Worm (Caenorhabditis elegans) whole organism, late embryonic: ENCODE data around the gene T05C1.3.

Source experiments
- C08G9.2 ChIP-seq: sonication (generic microtip); optimal IDR thresholded peaks from 2 replicates; lab custom pipeline; 2016; ENCODE audit warnings: mild to moderate bottlenecking, missing genetic modification characterization, moderate library complexity, missing compliant biosample characterization
- F13H6.1 ChIP-seq: sonication (generic microtip); optimal IDR thresholded peaks from 2 replicates; lab custom pipeline; 2016; ENCODE audit warnings: missing genetic modification characterization, missing compliant biosample characterization
- Y22D7AL.16 ChIP-seq: sonication (generic microtip); optimal IDR thresholded peaks from 2 replicates; lab custom pipeline; 2016; ENCODE audit warnings: missing genetic modification characterization, missing compliant biosample characterization
- ceh-14 ChIP-seq: sonication (generic microtip); optimal IDR thresholded peaks from 2 replicates; lab custom pipeline; 2016; ENCODE audit warnings: missing genotype, missing genetic modification characterization, missing compliant biosample characterization
- ceh-19 ChIP-seq: fragments of 200-800 bp; sonication (Bioruptor generic); optimal IDR thresholded peaks from 2 replicates; lab custom pipeline; 2018; ENCODE audit warnings: mild to moderate bottlenecking, missing genetic modification characterization, missing compliant biosample characterization
- ceh-30 ChIP-seq: fragments of 150-350 bp; optimal IDR thresholded peaks from 2 replicates; lab custom pipeline; 2014; ENCODE audit warnings: missing biosample characterization, missing genetic modification characterization
- ceh-34 ChIP-seq: sonication (generic microtip); optimal IDR thresholded peaks from 2 replicates; lab custom pipeline; 2016; ENCODE audit warnings: mild to moderate bottlenecking, missing genetic modification characterization, missing compliant biosample characterization
- dmd-4 ChIP-seq: sonication (generic microtip); optimal IDR thresholded peaks from 2 replicates; lab custom pipeline; 2016; ENCODE audit warnings: borderline replicate concordance, missing genetic modification characterization, missing compliant biosample characterization
- elt-2 ChIP-seq: sonication (generic microtip); optimal IDR thresholded peaks from 2 replicates; lab custom pipeline; 2016; ENCODE audit warnings: missing genetic modification reagents, missing genetic modification characterization, missing compliant biosample characterization
- fkh-10 ChIP-seq: fragments of 150-350 bp; optimal IDR thresholded peaks from 2 replicates; lab custom pipeline; 2014; ENCODE audit warnings: missing biosample characterization, missing genetic modification reagents, missing genetic modification characterization
- hlh-13 ChIP-seq: fragments of 200-800 bp; sonication (Bioruptor generic); optimal IDR thresholded peaks from 2 replicates; lab custom pipeline; 2018; ENCODE audit warnings: mild to moderate bottlenecking, missing genetic modification characterization, missing compliant biosample characterization
- hlh-6 ChIP-seq: sonication (generic microtip); optimal IDR thresholded peaks from 2 replicates; lab custom pipeline; 2016; ENCODE audit warnings: missing genotype, missing genetic modification characterization, missing compliant biosample characterization
- madf-2 ChIP-seq: sonication (generic microtip); optimal IDR thresholded peaks from 2 replicates; lab custom pipeline; 2017; ENCODE audit warnings: missing genetic modification characterization, missing compliant biosample characterization
- nfya-1 ChIP-seq: sonication (generic microtip); optimal IDR thresholded peaks from 2 replicates; lab custom pipeline; 2017; ENCODE audit warnings: missing genetic modification characterization, mild to moderate bottlenecking, missing compliant biosample characterization, antibody characterized with exemption, moderate library complexity
- sdc-2 ChIP-seq: sonication (generic microtip); optimal IDR thresholded peaks from 2 replicates; lab custom pipeline; 2016; ENCODE audit warnings: missing genotype, missing genetic modification characterization, missing compliant biosample characterization
- ttx-3 ChIP-seq: sonication (generic microtip); optimal IDR thresholded peaks from 2 replicates; lab custom pipeline; 2016; ENCODE audit warnings: missing genetic modification reagents, missing genetic modification characterization, missing compliant biosample characterization

Gene T05C1.3

ce11 chrII:4444811-4445210 is 44.4 kb downstream of the T05C1.3 start:
- TF ChIP-seq Y22D7AL.16 (tag; lab: Kevin White, UChicago), result no peak
- no peak for TF ChIP-seq fkh-10
- TF ChIP-seq hlh-6 (tag; lab: Kevin White, UChicago), result no peak
- TF ChIP-seq sdc-2, result no peak
- no peak for TF ChIP-seq C08G9.2 (tag; lab: Kevin White, UChicago)
- no peak for TF ChIP-seq ceh-19 (GFP tag; lab: Kevin White, UChicago)
- TF ChIP-seq ceh-14 (tag; lab: Kevin White, UChicago), result no peak
- no peak for TF ChIP-seq hlh-13
- no peak for TF ChIP-seq ceh-30 (tag; lab: Kevin White, UChicago)

- peak; percentile 81 for TF ChIP-seq nfya-1 (tag; lab: Kevin White, UChicago)
- TF ChIP-seq ttx-3, result no peak
Measured at ce11 chrII:4441278-4441677, 47.9 kb downstream of the T05C1.3 start.

- TF ChIP-seq ceh-30 (tag; lab: Kevin White, UChicago) (no peak), ceh-34 (tag; lab: Kevin White, UChicago) (no peak), F13H6.1 (tag; lab: Kevin White, UChicago) (no peak), dmd-4 (tag; lab: Kevin White, UChicago) (no peak), elt-2 (tag; lab: Kevin White, UChicago) (peak; percentile 43), madf-2 (tag; lab: Kevin White, UChicago) (no peak)
- TF ChIP-seq, all 69 proteins: peak for 1
Measured at ce11 chrII:4438601-4439000, 50.6 kb downstream of the T05C1.3 start, which contains the start of gene nhr-16. nhr-16 (plus strand) TSS chrII:4438805.
